1 fruit fly cellular context compared by ENCODE assay signal in the genomic region with DNA sequence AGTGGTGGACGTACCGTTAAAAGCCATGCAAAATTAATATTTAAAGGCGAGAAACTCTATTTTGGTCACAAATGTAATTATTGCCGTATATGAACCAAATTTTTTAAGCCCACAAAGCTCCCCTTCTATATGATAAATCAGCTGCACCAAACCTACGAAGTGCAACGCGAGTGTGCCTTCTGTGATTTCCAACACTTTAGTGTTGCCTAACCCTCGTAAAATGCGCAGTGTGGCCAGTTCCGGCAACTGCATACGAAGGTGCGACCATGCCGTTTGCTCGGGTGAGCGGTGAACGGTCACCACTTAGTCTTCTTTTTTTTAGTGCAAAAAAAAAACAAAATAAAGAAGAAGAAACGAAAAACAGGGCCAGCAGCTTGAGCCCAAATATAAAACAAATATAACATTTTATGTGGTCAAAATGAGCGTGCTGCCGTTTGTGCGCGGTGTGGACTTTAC.
A peak's percentile ranks its signal among the peaks of the same experiment; 100 is the strongest.
TF ChIP-seq lines count a peak whose summit lies in the region.

A gene (minus strand): TSS at position 201 of the 456 bp plus-strand sequence.
A gene (plus strand): TSS at position 266 of the 456 bp plus-strand sequence.

TF ChIP-seq in whole organism, embryonic, 481 proteins besides CTCF, POLR2A, EP300 and RAD21 (continued from another document and continues in another):
- TF ChIP-seq tgo (GFP tag; IDR thresholded peaks at IDR 0.05; lab: Robert Waterston, UW) = peak; percentile 89
- peak; percentile 92 for TF ChIP-seq Drgx (GFP tag; IDR thresholded peaks at IDR 0.05; lab: Robert Waterston, UW)
- peak; percentile 65 for TF ChIP-seq Opbp (GFP tag; IDR thresholded peaks at IDR 0.05; lab: Robert Waterston, UW; ENCODE audit: partially characterized antibody)
- TF ChIP-seq dm (GFP tag; optimal IDR thresholded peaks at IDR 0.05; lab: Kevin White, UChicago) = peak; percentile 75
- TF ChIP-seq CG1233 (GFP tag; optimal IDR thresholded peaks at IDR 0.05; lab: Kevin White, UChicago) = peak; percentile 69
- peak; percentile 20 for TF ChIP-seq gcm2 (GFP tag; optimal IDR thresholded peaks at IDR 0.05; lab: Kevin White, UChicago)
- TF ChIP-seq ATbp (GFP tag; optimal IDR thresholded peaks at IDR 0.05; lab: Kevin White, UChicago) = peak; percentile 73
- TF ChIP-seq Mad (GFP tag; optimal IDR thresholded peaks at IDR 0.05; lab: Kevin White, UChicago) = peak; percentile 86
- TF ChIP-seq E2f2 (GFP tag; IDR thresholded peaks at IDR 0.05; lab: Robert Waterston, UW) = peak; percentile 80
- TF ChIP-seq run (tag; optimal IDR thresholded peaks at IDR 0.05; lab: Kevin White, UChicago) = peak; percentile 20
- peak; percentile 79 for TF ChIP-seq seq (GFP tag; IDR thresholded peaks at IDR 0.05; lab: Robert Waterston, UW)
- TF ChIP-seq CG11093 (GFP tag; IDR thresholded peaks at IDR 0.05; lab: Robert Waterston, UW) = peak; percentile 86; the same call in 2 of the 3 replicates
- peak; percentile 80 for TF ChIP-seq gce (GFP tag; IDR thresholded peaks at IDR 0.05; lab: Robert Waterston, UW)
- no peak for TF ChIP-seq Jarid2 (GFP tag; optimal IDR thresholded peaks at IDR 0.05; lab: Kevin White, UChicago)
- TF ChIP-seq amos (GFP tag; IDR thresholded peaks at IDR 0.05; lab: Robert Waterston, UW; ENCODE audit: partially characterized antibody) = peak; percentile 41
- TF ChIP-seq Nf-YC (tag; optimal IDR thresholded peaks at IDR 0.05; lab: Kevin White, UChicago) = peak; percentile 22
- peak; percentile 63 for TF ChIP-seq CG3065 (GFP tag; optimal IDR thresholded peaks at IDR 0.05; lab: Kevin White, UChicago)
- TF ChIP-seq gsb (GFP tag; IDR thresholded peaks at IDR 0.05; lab: Robert Waterston, UW) = peak; percentile 75
- no peak for TF ChIP-seq sna (GFP tag; IDR thresholded peaks at IDR 0.05; lab: Robert Waterston, UW; ENCODE audit: partially characterized antibody)
- peak; percentile 52; the same call in 2 of the 3 replicates for TF ChIP-seq CG16813 (GFP tag; IDR thresholded peaks at IDR 0.05; lab: Robert Waterston, UW; ENCODE audit: partially characterized antibody)
- TF ChIP-seq CG12744 (GFP tag; optimal IDR thresholded peaks at IDR 0.05; lab: Kevin White, UChicago) = peak; percentile 42
- peak; percentile 94 for TF ChIP-seq Rfx (GFP tag; IDR thresholded peaks at IDR 0.05; lab: Robert Waterston, UW)
- TF ChIP-seq Nf-YB (GFP tag; optimal IDR thresholded peaks at IDR 0.05; lab: Kevin White, UChicago) = peak; percentile 37
- peak; percentile 43 for TF ChIP-seq sd (tag; optimal IDR thresholded peaks at IDR 0.05; lab: Kevin White, UChicago)
- no peak for TF ChIP-seq CG15011 (GFP tag; optimal IDR thresholded peaks at IDR 0.05; lab: Kevin White, UChicago)
- peak; percentile 87 for TF ChIP-seq nmo (GFP tag; optimal IDR thresholded peaks at IDR 0.05; lab: Kevin White, UChicago)
- TF ChIP-seq Lpt (GFP tag; optimal IDR thresholded peaks at IDR 0.05; lab: Kevin White, UChicago) = no peak
- TF ChIP-seq CG2116 (GFP tag; optimal IDR thresholded peaks at IDR 0.05; lab: Kevin White, UChicago) = peak; percentile 74
- TF ChIP-seq CG9817 (tag; optimal IDR thresholded peaks at IDR 0.05; lab: Kevin White, UChicago) = peak; percentile 72
- no peak for TF ChIP-seq ash1 (GFP tag; optimal IDR thresholded peaks at IDR 0.05; lab: Kevin White, UChicago)
- peak; percentile 84 for TF ChIP-seq CG13775 (GFP tag; optimal IDR thresholded peaks at IDR 0.05; lab: Kevin White, UChicago)
- peak; percentile 72 for TF ChIP-seq bowl (GFP tag; IDR thresholded peaks at IDR 0.05; lab: Robert Waterston, UW)
- peak; percentile 93 for TF ChIP-seq CG15073 (GFP tag; optimal IDR thresholded peaks at IDR 0.05; lab: Kevin White, UChicago)
- peak; percentile 50 for TF ChIP-seq en (GFP tag; optimal IDR thresholded peaks at IDR 0.05; lab: Kevin White, UChicago)
- no peak for TF ChIP-seq kni (GFP tag; optimal IDR thresholded peaks at IDR 0.05; lab: Kevin White, UChicago)
- TF ChIP-seq tap (tag; optimal IDR thresholded peaks at IDR 0.05; lab: Kevin White, UChicago) = peak; percentile 60
- peak; percentile 67 for TF ChIP-seq CG18619 (GFP tag; optimal IDR thresholded peaks at IDR 0.05; lab: Kevin White, UChicago)
- TF ChIP-seq CG31224 (GFP tag; IDR thresholded peaks at IDR 0.05; lab: Robert Waterston, UW) = peak; percentile 86
- peak; percentile 30 for TF ChIP-seq CG6683 (GFP tag; optimal IDR thresholded peaks at IDR 0.05; lab: Kevin White, UChicago)
- peak; percentile 60 for TF ChIP-seq trem (tag; optimal IDR thresholded peaks at IDR 0.05; lab: Kevin White, UChicago)
- TF ChIP-seq Oaz (GFP tag; IDR thresholded peaks at IDR 0.05; lab: Robert Waterston, UW) = peak; percentile 68
- TF ChIP-seq al (GFP tag; IDR thresholded peaks at IDR 0.05; lab: Robert Waterston, UW) = peak; percentile 86
- TF ChIP-seq CG10267 (tag; optimal IDR thresholded peaks at IDR 0.05; lab: Kevin White, UChicago) = peak; percentile 90
- peak; percentile 89 for TF ChIP-seq sob (GFP tag; IDR thresholded peaks at IDR 0.05; lab: Robert Waterston, UW)
- TF ChIP-seq z (GFP tag; IDR thresholded peaks at IDR 0.05; lab: Robert Waterston, UW) = 0 out of 3 replicates have a peak, but pooled peaks have one; percentile 28
- TF ChIP-seq Bgb (GFP tag; IDR thresholded peaks at IDR 0.05; lab: Robert Waterston, UW; ENCODE audit: partially characterized antibody) = no peak
- no peak for TF ChIP-seq hkb (optimal IDR thresholded peaks at IDR 0.05; lab: Kevin White, UChicago)
- peak; percentile 88 for TF ChIP-seq hkb (GFP tag; IDR thresholded peaks at IDR 0.05; lab: Robert Waterston, UW)
- TF ChIP-seq row (GFP tag; IDR thresholded peaks at IDR 0.05; lab: Robert Waterston, UW) = peak; percentile 91
- TF ChIP-seq CG4617 (GFP tag; optimal IDR thresholded peaks at IDR 0.05; lab: Kevin White, UChicago; ENCODE audit: borderline replicate concordance) = peak; percentile 63
- TF ChIP-seq HLH54F (GFP tag; optimal IDR thresholded peaks at IDR 0.05; lab: Kevin White, UChicago) = peak; percentile 86
- TF ChIP-seq fd96Cb (tag; optimal IDR thresholded peaks at IDR 0.05; lab: Kevin White, UChicago) = peak; percentile 71
- TF ChIP-seq CG10274 (GFP tag; optimal IDR thresholded peaks at IDR 0.05; lab: Kevin White, UChicago) = peak; percentile 26
- peak; percentile 80 for TF ChIP-seq ems (GFP tag; optimal IDR thresholded peaks at IDR 0.05; lab: Kevin White, UChicago)
- TF ChIP-seq CG13624 (GFP tag; optimal IDR thresholded peaks at IDR 0.05; lab: Kevin White, UChicago) = peak; percentile 79
- peak; percentile 83 for TF ChIP-seq CG14050 (GFP tag; IDR thresholded peaks at IDR 0.05; lab: Robert Waterston, UW)
- TF ChIP-seq dpn (GFP tag; optimal IDR thresholded peaks at IDR 0.05; lab: Kevin White, UChicago) = peak; percentile 83 to 85
- TF ChIP-seq zen2 (GFP tag; IDR thresholded peaks at IDR 0.05; lab: Robert Waterston, UW; ENCODE audit: partially characterized antibody) = no peak
- peak; percentile 43 for TF ChIP-seq CG2875 (GFP tag; optimal IDR thresholded peaks at IDR 0.05; lab: Kevin White, UChicago)
- peak; percentile 60; the same call in 1 of the 2 replicates for TF ChIP-seq aop (GFP tag; IDR thresholded peaks at IDR 0.05; lab: Robert Waterston, UW)
- TF ChIP-seq CG11723 (GFP tag; optimal IDR thresholded peaks at IDR 0.05; lab: Kevin White, UChicago) = peak; percentile 28
- peak; percentile 78 for TF ChIP-seq CG30431 (GFP tag; optimal IDR thresholded peaks at IDR 0.05; lab: Kevin White, UChicago)
- TF ChIP-seq CG8478 (optimal IDR thresholded peaks at IDR 0.05; lab: Kevin White, UChicago) = no peak
- TF ChIP-seq CG1647 (GFP tag; optimal IDR thresholded peaks at IDR 0.05; lab: Kevin White, UChicago) = peak; percentile 72
- no peak for TF ChIP-seq Hey (tag; optimal IDR thresholded peaks at IDR 0.05; lab: Kevin White, UChicago)
- peak; percentile 80 for TF ChIP-seq dmrt99B (tag; optimal IDR thresholded peaks at IDR 0.05; lab: Kevin White, UChicago)
- no peak for TF ChIP-seq CG31365 (tag; optimal IDR thresholded peaks at IDR 0.05; lab: Kevin White, UChicago)
- TF ChIP-seq CG14860 (GFP tag; IDR thresholded peaks at IDR 0.05; lab: Robert Waterston, UW; ENCODE audit: partially characterized antibody) = no peak
- TF ChIP-seq Ada2b (GFP tag; IDR thresholded peaks at IDR 0.05; lab: Robert Waterston, UW) = peak; percentile 85
- TF ChIP-seq fu2 (GFP tag; optimal IDR thresholded peaks at IDR 0.05; lab: Kevin White, UChicago) = peak; percentile 76
- no peak for TF ChIP-seq CG7745 (tag; optimal IDR thresholded peaks at IDR 0.05; lab: Kevin White, UChicago)
- TF ChIP-seq luna (GFP tag; optimal IDR thresholded peaks at IDR 0.05; lab: Kevin White, UChicago) = peak; percentile 48
- peak; percentile 53 for TF ChIP-seq CG43689 (GFP tag; IDR thresholded peaks at IDR 0.05; lab: Robert Waterston, UW)
- TF ChIP-seq CG7987 (GFP tag; optimal IDR thresholded peaks at IDR 0.05; lab: Kevin White, UChicago) = peak; percentile 69
- TF ChIP-seq esg (GFP tag; conservative IDR thresholded peaks at IDR 0.05; lab: Robert Waterston, UW) = peak; percentile 86
- peak; percentile 56 for TF ChIP-seq CG4282 (GFP tag; optimal IDR thresholded peaks at IDR 0.05; lab: Kevin White, UChicago)
- peak; percentile 64 for TF ChIP-seq YL-1 (GFP tag; optimal IDR thresholded peaks at IDR 0.05; lab: Kevin White, UChicago)
- TF ChIP-seq CG17912 (GFP tag; optimal IDR thresholded peaks at IDR 0.05; lab: Kevin White, UChicago) = peak; percentile 41
- peak; percentile 27 for TF ChIP-seq CG30020 (tag; optimal IDR thresholded peaks at IDR 0.05; lab: Kevin White, UChicago)
- peak; percentile 95 for TF ChIP-seq ci (GFP tag; IDR thresholded peaks at IDR 0.05; lab: Robert Waterston, UW)
- peak; percentile 77 for TF ChIP-seq Hr3 (GFP tag; optimal IDR thresholded peaks at IDR 0.05; lab: Kevin White, UChicago)
- peak; percentile 24 for TF ChIP-seq ab (GFP tag; optimal IDR thresholded peaks at IDR 0.05; lab: Kevin White, UChicago)
- peak; percentile 49; the same call in 1 of the 2 replicates for TF ChIP-seq CG10321 (GFP tag; IDR thresholded peaks at IDR 0.05; lab: Robert Waterston, UW)
- TF ChIP-seq CG10959 (GFP tag; IDR thresholded peaks at IDR 0.05; lab: Robert Waterston, UW) = peak; percentile 77
- peak; percentile 74; the same call in 2 of the 3 replicates for TF ChIP-seq so (GFP tag; IDR thresholded peaks at IDR 0.05; lab: Robert Waterston, UW)
- TF ChIP-seq fd102C (GFP tag; optimal IDR thresholded peaks at IDR 0.05; lab: Kevin White, UChicago) = no peak
- TF ChIP-seq lmd (GFP tag; IDR thresholded peaks at IDR 0.05; lab: Robert Waterston, UW) = peak; percentile 90
- TF ChIP-seq CG2199 (GFP tag; IDR thresholded peaks at IDR 0.05; lab: Robert Waterston, UW) = peak; percentile 78
- peak; percentile 69 for TF ChIP-seq Max (GFP tag; optimal IDR thresholded peaks at IDR 0.05; lab: Kevin White, UChicago)
- peak; percentile 86 for TF ChIP-seq pum (GFP tag; optimal IDR thresholded peaks at IDR 0.05; lab: Kevin White, UChicago)
- TF ChIP-seq shn (GFP tag; optimal IDR thresholded peaks at IDR 0.05; lab: Kevin White, UChicago) = peak; percentile 87
- peak; percentile 8 for TF ChIP-seq CG10565 (GFP tag; optimal IDR thresholded peaks at IDR 0.05; lab: Kevin White, UChicago)
- TF ChIP-seq pan (optimal IDR thresholded peaks at IDR 0.05; lab: Kevin White, UChicago) = no peak
- TF ChIP-seq pan (GFP tag; optimal IDR thresholded peaks at IDR 0.05 in 1 of 2, IDR thresholded peaks at IDR 0.05 in 1 of 2) = peak in 1 of 2 experiments; percentile 90
- peak; percentile 87 for TF ChIP-seq CG7786 (GFP tag; optimal IDR thresholded peaks at IDR 0.05; lab: Kevin White, UChicago)
- peak; percentile 78 for TF ChIP-seq CG10654 (GFP tag; optimal IDR thresholded peaks at IDR 0.05; lab: Kevin White, UChicago)
- TF ChIP-seq CG12219 (GFP tag; optimal IDR thresholded peaks at IDR 0.05; lab: Kevin White, UChicago) = peak; percentile 60
- peak; percentile 80 for TF ChIP-seq CoRest (tag; optimal IDR thresholded peaks at IDR 0.05; lab: Kevin White, UChicago)
- TF ChIP-seq Dref (GFP tag; IDR thresholded peaks at IDR 0.05; lab: Robert Waterston, UW) = peak; percentile 46
- peak in 1 of 3 experiments; percentile 43 for TF ChIP-seq Stat92E (GFP tag; optimal IDR thresholded peaks at IDR 0.05; lab: Kevin White, UChicago)
- TF ChIP-seq ato (GFP tag; IDR thresholded peaks at IDR 0.05; lab: Robert Waterston, UW; ENCODE audit: partially characterized antibody) = no peak
- TF ChIP-seq E2f1 (GFP tag; IDR thresholded peaks at IDR 0.05; lab: Robert Waterston, UW) = peak; percentile 87
- TF ChIP-seq CG33557 (GFP tag; optimal IDR thresholded peaks at IDR 0.05; lab: Kevin White, UChicago) = no peak
- peak; percentile 65 for TF ChIP-seq Ssrp (tag; optimal IDR thresholded peaks at IDR 0.05; lab: Kevin White, UChicago)
- TF ChIP-seq Vsx1 (GFP tag; optimal IDR thresholded peaks at IDR 0.05; lab: Kevin White, UChicago) = peak; percentile 74
- peak; percentile 75 for TF ChIP-seq CG7357 (GFP tag; IDR thresholded peaks at IDR 0.05; lab: Robert Waterston, UW)
- peak; percentile 66 for TF ChIP-seq CG3407 (GFP tag; optimal IDR thresholded peaks at IDR 0.05; lab: Kevin White, UChicago)
- peak; percentile 77; the same call in 1 of the 2 replicates for TF ChIP-seq Nf-YA (GFP tag; IDR thresholded peaks at IDR 0.05; lab: Robert Waterston, UW)
- peak; percentile 90 for TF ChIP-seq CG11247 (GFP tag; IDR thresholded peaks at IDR 0.05; lab: Robert Waterston, UW)
- TF ChIP-seq D19B (GFP tag; optimal IDR thresholded peaks at IDR 0.05; lab: Kevin White, UChicago) = peak; percentile 66
- TF ChIP-seq ssp (GFP tag; IDR thresholded peaks at IDR 0.05; lab: Robert Waterston, UW) = peak; percentile 74
- peak; percentile 64; the same call in 1 of the 2 replicates for TF ChIP-seq CG17612 (GFP tag; IDR thresholded peaks at IDR 0.05; lab: Robert Waterston, UW)
- TF ChIP-seq nerfin-1 (tag; optimal IDR thresholded peaks at IDR 0.05; lab: Kevin White, UChicago) = peak; percentile 24
- TF ChIP-seq Awh (GFP tag; IDR thresholded peaks at IDR 0.05; lab: Robert Waterston, UW) = peak; percentile 88
- peak; percentile 40 for TF ChIP-seq scrt (GFP tag; optimal IDR thresholded peaks at IDR 0.05; lab: Kevin White, UChicago)
- TF ChIP-seq chinmo (GFP tag; IDR thresholded peaks at IDR 0.05; lab: Robert Waterston, UW; ENCODE audit: partially characterized antibody) = 0 out of 4 replicates have a peak, but pooled peaks have one; percentile 5
- peak; percentile 69 for TF ChIP-seq Oli (tag; optimal IDR thresholded peaks at IDR 0.05; lab: Kevin White, UChicago)
- TF ChIP-seq rib (GFP tag; IDR thresholded peaks at IDR 0.05; lab: Robert Waterston, UW) = peak; percentile 87
- TF ChIP-seq unpg (GFP tag; optimal IDR thresholded peaks at IDR 0.05; lab: Kevin White, UChicago) = peak; percentile 79
- TF ChIP-seq MESR4 (GFP tag; optimal IDR thresholded peaks at IDR 0.05; lab: Kevin White, UChicago) = peak; percentile 70
- peak; percentile 77 for TF ChIP-seq CG2712 (tag; optimal IDR thresholded peaks at IDR 0.05; lab: Kevin White, UChicago)
- TF ChIP-seq Mrtf (GFP tag; IDR thresholded peaks at IDR 0.05; lab: Robert Waterston, UW) = peak; percentile 89
